Worm (Caenorhabditis elegans): ENCODE data around the gene abu-7.
A peak's percentile ranks its signal among the peaks of the same experiment; 100 is the strongest.

abu-7 gene

ce11 chrV:5119109-5119508, 45.5 kb downstream of the abu-7 start, which contains the start of gene C04F5.9:
Gene C04F5.9, minus strand, starts transcription at chrV:5119209.
- TF ChIP-seq madf-6 (GFP tag; IDR thresholded peaks at IDR 0.05), result no peak
- no peak for TF ChIP-seq nhr-120 (GFP tag; IDR thresholded peaks at IDR 0.05)
- no peak for TF ChIP-seq pbrm-1 (GFP tag; IDR thresholded peaks at IDR 0.05)
- no peak for TF ChIP-seq snpc-4 (GFP tag; optimal IDR thresholded peaks at IDR 0.05)
- TF ChIP-seq snpc-4 (tag; optimal IDR thresholded peaks at IDR 0.05), result no peak
- no peak for TF ChIP-seq B0035.1 (tag; optimal IDR thresholded peaks at IDR 0.05)

- TF ChIP-seq nhr-120 (GFP tag; IDR thresholded peaks at IDR 0.05) (no peak), lsl-1 (GFP tag; optimal IDR thresholded peaks at IDR 0.05) (peak; percentile 38)
Observed at ce11 chrV:5113654-5114053, 50.9 kb downstream of the abu-7 start, which contains the start of gene C04F5.8. Gene C04F5.8, minus strand, starts transcription at chrV:5113754.
